Fruit fly (Drosophila melanogaster): Measurements from ENCODE around the gene Tctp.

Tctp gene

DNA sequence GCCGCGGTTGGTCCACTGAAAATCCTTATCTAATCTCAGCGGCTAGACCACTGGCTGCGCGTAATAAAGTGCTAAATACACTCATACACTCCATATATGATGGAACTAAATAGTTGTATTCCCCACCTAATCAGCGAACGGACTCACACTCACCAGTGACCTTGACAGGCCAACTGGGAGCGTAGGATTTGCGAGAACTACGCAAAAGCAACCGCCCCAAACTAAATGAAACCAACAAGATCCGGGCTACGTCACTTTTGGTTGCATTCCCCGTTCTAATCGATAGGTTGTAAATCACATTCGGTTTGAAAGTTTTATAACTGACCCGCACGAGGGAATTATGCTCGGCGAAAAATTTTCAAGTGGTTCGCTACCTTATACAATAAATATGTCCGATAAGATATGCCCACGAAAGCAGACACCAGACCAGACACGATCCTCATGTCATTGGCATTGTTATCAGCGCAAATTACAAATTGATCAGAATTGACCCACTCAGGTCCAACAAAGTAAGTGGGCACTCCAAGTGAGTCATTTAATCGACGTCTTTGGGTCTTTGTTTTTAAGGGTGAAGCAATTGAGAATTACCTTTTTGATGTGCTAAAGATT, 10.7 kb upstream of the Tctp start:
- peak; percentile 28 for TF ChIP-seq dsx (GFP tag; optimal IDR thresholded peaks at IDR 0.05; ENCODE audit: poor library complexity, severe bottlenecking)
- TF ChIP-seq lz (GFP tag; optimal IDR thresholded peaks at IDR 0.05), result no peak

DNA sequence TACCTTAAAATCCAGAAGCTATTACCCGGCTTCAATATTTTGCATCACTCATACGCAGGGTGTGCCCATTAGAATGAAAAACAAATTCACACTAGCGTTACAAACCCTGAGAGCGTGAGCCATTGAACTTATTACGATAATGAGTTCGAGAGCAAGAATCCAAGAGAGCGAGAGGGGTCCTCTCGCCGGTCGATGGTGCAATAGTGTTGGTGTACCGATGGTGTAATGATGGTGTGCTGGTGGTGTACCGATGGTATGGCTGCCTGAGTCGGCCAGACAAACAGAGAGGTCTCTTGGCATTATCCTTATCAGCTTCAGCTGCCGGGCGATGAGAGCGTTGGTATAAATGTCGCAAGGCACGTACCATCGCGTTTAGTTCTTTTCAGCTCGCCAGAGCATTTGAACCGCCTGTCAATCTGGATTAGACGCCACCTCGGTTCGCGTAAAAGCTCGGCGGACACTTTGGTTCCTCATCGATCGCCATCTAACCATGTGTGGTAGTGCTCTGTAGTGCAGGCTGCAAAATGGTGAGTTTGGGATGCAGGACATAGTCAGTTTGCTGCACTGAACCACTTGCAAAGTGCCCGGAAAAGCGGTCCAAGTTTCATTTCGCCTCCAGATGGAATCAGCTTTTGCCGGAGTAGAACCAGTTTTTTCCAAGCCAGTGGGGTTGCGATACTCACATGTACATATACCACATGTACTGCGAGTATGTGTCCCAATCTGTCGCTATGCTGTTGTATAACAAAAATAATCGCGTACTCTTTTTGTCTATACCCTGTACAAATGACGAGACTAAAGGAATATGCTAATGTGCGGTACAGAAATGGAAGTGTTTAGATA, 9.8 kb upstream of the Tctp start:
- TF ChIP-seq Hr38 (GFP tag; optimal IDR thresholded peaks at IDR 0.05) (no peak), vri (GFP tag; optimal IDR thresholded peaks at IDR 0.05) (peak; percentile 96), Lpt (GFP tag; optimal IDR thresholded peaks at IDR 0.05) (peak; percentile 18), svp (GFP tag) (peak; percentile 92), Met (GFP tag; optimal IDR thresholded peaks at IDR 0.05) (no peak), CG1621 (tag; optimal IDR thresholded peaks at IDR 0.05) (peak; percentile 56), CG11294 (GFP tag; IDR thresholded peaks at IDR 0.05) (peak; percentile 28; the same call in 1 of the 2 replicates), dac (GFP tag; optimal IDR thresholded peaks at IDR 0.05) (peak; percentile 38), CG8319 (GFP tag; optimal IDR thresholded peaks at IDR 0.05) (no peak)

DNA sequence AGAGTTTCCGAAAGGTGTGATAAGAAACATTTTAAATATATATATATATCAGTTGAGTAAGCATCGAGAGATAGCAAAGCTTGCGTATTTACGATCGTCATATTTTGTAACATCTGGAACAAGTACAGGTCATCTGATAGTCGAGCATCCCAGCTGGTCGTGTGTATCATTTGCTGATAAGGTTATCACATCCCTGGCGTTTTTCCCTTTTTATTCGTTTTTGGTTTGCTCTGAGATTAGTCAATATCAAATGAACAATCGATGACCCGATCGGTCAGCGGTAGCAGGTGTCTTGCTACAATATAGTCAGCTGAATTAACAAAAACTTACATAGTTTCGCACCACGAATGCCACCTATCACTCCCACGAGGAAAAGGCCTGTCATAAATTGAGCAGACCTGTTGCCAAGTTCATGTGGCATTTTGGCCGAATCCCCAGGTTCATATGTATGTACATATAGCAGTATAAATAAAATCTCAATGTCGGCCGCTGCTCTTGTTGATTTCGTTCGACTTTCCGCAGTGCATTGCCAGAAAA, 9.1 kb upstream of the Tctp start:
- TF ChIP-seq CG8119 (GFP tag; IDR thresholded peaks at IDR 0.05) (peak; percentile 67; the same call in 2 of the 3 replicates), Lpt (GFP tag; optimal IDR thresholded peaks at IDR 0.05) (no peak), CG6808 (GFP tag; optimal IDR thresholded peaks at IDR 0.05) (peak; percentile 14), net (GFP tag; optimal IDR thresholded peaks at IDR 0.05) (peak; percentile 68), CG4318 (GFP tag; optimal IDR thresholded peaks at IDR 0.05) (no peak), CG11762 (GFP tag; optimal IDR thresholded peaks at IDR 0.05; ENCODE audit: insufficient read depth) (peak; percentile 41), Ets96B (tag; optimal IDR thresholded peaks at IDR 0.05) (peak; percentile 55), Blimp-1 (GFP tag; optimal IDR thresholded peaks at IDR 0.05) (no peak), fd85E (GFP tag; optimal IDR thresholded peaks at IDR 0.05) (no peak), CG31627 (GFP tag; optimal IDR thresholded peaks at IDR 0.05) (peak; percentile 56), fkh (GFP tag; optimal IDR thresholded peaks at IDR 0.05) (peak; percentile 53), CG7368 (GFP tag; optimal IDR thresholded peaks at IDR 0.05) (peak; percentile 53), dsx (GFP tag; optimal IDR thresholded peaks at IDR 0.05; ENCODE audit: poor library complexity, severe bottlenecking) (peak; percentile 50), dac (GFP tag; optimal IDR thresholded peaks at IDR 0.05) (no peak), Hr39 (GFP tag; optimal IDR thresholded peaks at IDR 0.05) (peak; percentile 34), lz (GFP tag; optimal IDR thresholded peaks at IDR 0.05) (peak; percentile 68), Smox (GFP tag; optimal IDR thresholded peaks at IDR 0.05) (peak; percentile 65), fd59A (GFP tag; optimal IDR thresholded peaks at IDR 0.05) (no peak), eg (GFP tag; IDR thresholded peaks at IDR 0.05) (peak; percentile 61), CG9139 (GFP tag; optimal IDR thresholded peaks at IDR 0.05) (no peak), CG10669 (GFP tag; optimal IDR thresholded peaks at IDR 0.05) (peak; percentile 28), cyc (GFP tag; optimal IDR thresholded peaks at IDR 0.05) (peak; percentile 53), CG3032 (tag; optimal IDR thresholded peaks at IDR 0.05) (peak; percentile 37), pdm3 (GFP tag; optimal IDR thresholded peaks at IDR 0.05) (peak; percentile 70), CG11294 (GFP tag; IDR thresholded peaks at IDR 0.05) (no peak), Eip93F (GFP tag; optimal IDR thresholded peaks at IDR 0.05) (peak; percentile 74), OdsH (GFP tag; optimal IDR thresholded peaks at IDR 0.05) (peak; percentile 74), Eip78C (GFP tag) (peak; percentile 79), Sox14 (GFP tag; optimal IDR thresholded peaks at IDR 0.05) (peak; percentile 44), CG8319 (GFP tag; optimal IDR thresholded peaks at IDR 0.05) (no peak), Sox15 (GFP tag; optimal IDR thresholded peaks at IDR 0.05) (peak; percentile 50), Ets21C (GFP tag; optimal IDR thresholded peaks at IDR 0.05) (no peak), acj6 (GFP tag; optimal IDR thresholded peaks at IDR 0.05) (peak; percentile 74), Eip75B (GFP tag; optimal IDR thresholded peaks at IDR 0.05) (peak; percentile 48), Sox102F (GFP tag; optimal IDR thresholded peaks at IDR 0.05) (peak; percentile 70), ss (GFP tag; optimal IDR thresholded peaks at IDR 0.05) (peak; percentile 23 to 62), spab (GFP tag; optimal IDR thresholded peaks at IDR 0.05) (peak; percentile 30), esn (GFP tag; optimal IDR thresholded peaks at IDR 0.05) (peak; percentile 77), Met (GFP tag; optimal IDR thresholded peaks at IDR 0.05) (peak; percentile 68), svp (GFP tag) (peak; percentile 89)
